Fruit fly (Drosophila melanogaster): Measurements from ENCODE around the gene Ctr1A.

DNA sequence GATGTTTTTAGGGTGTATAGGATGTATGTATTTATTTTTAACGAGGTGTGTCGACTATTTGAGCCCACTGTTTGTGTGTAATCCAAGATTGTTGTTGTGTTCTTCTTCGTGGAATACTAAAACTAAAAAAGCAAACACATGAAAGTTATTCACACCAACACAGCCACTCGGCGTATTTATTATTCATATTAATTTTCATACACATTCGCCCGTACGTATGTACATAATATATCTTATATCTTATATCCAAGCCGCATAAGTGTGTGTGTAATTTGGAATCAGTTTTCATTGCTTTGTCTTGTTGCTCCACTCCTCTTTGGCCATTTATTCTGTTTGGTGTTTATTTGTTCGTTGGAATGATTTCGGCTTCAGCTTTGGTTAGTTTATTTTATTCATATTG lies 49.2 kb downstream of the Ctr1A start:
- TF ChIP-seq ttk (optimal IDR thresholded peaks at IDR 0.05): no peak
- no peak for TF ChIP-seq Myc (optimal IDR thresholded peaks at IDR 0.05)
- no peak for TF ChIP-seq h (optimal IDR thresholded peaks at IDR 0.05)
